Worm (Caenorhabditis elegans): ENCODE data around the gene twk-8.

- TF ChIP-seq lsy-12 (tag; optimal IDR thresholded peaks at IDR 0.05) (no peak), nhr-28 (tag; optimal IDR thresholded peaks at IDR 0.05) (no peak), ZK546.5 (tag; optimal IDR thresholded peaks at IDR 0.05) (no peak), elt-1 (tag; optimal IDR thresholded peaks at IDR 0.05) (no peak)
Measured at ce11 chrIV:9107464-9107863, 25.3 kb downstream of the twk-8 start.
